Worm (Caenorhabditis elegans) whole organism, young adult: ENCODE measurements around the gene T26E4.3.
"Not testable (repeated sequence)": the region's sequence is repeated elsewhere in the genome, so short reads cannot be mapped to it uniquely, and the experiment has no call there.

ENCODE experiments used
- B0019.2 ChIP-seq: fragments of 200-800 bp; sonication (Bioruptor generic); conservative IDR thresholded peaks from 2 replicates; pipeline ENCODE4 v1.3.6; 2022; ENCODE audit warnings: missing genetic modification reagents, missing genetic modification characterization, missing compliant biosample characterization
- B0261.1 ChIP-seq: sonication (generic microtip); optimal IDR thresholded peaks from 2 replicates; lab custom pipeline; 2016; ENCODE audit warnings: mild to moderate bottlenecking, missing genetic modification characterization, moderate library complexity, missing compliant biosample characterization
- C06A6.2 ChIP-seq: fragments of 200-800 bp; sonication (Bioruptor generic); conservative IDR thresholded peaks from 2 replicates; pipeline ENCODE4 v1.3.6; 2022; ENCODE audit warnings: missing genetic modification characterization, missing compliant biosample characterization
- F10E7.11 ChIP-seq: sonication (generic microtip); optimal IDR thresholded peaks from 2 replicates; lab custom pipeline; 2017; ENCODE audit warnings: mild to moderate bottlenecking, missing genetic modification characterization, moderate library complexity, missing compliant biosample characterization
- F49E8.2 ChIP-seq: sonication (generic microtip); optimal IDR thresholded peaks from 3 replicates; lab custom pipeline; 2017; ENCODE audit warnings: missing genetic modification characterization, mild to moderate bottlenecking, missing compliant biosample characterization, antibody characterized with exemption, moderate library complexity; ENCODE audit not compliant: insufficient read depth
- F52B5.7 ChIP-seq: sonication (generic microtip); optimal IDR thresholded peaks from 2 replicates; lab custom pipeline; 2016; ENCODE audit warnings: mild to moderate bottlenecking, missing genetic modification characterization, missing compliant biosample characterization
- F55B11.4 ChIP-seq: sonication (generic microtip); optimal IDR thresholded peaks from 2 replicates; lab custom pipeline; 2016; ENCODE audit warnings: missing compliant biosample characterization, missing genetic modification characterization, borderline replicate concordance; ENCODE audit not compliant: insufficient read depth
- Y56A3A.18 ChIP-seq: fragments of 200-800 bp; sonication (Bioruptor generic); IDR thresholded peaks from 2 replicates; pipeline ENCODE4 v1.3.6; 2022; ENCODE audit warnings: missing genetic modification reagents, missing genetic modification characterization, missing compliant biosample characterization
- ama-1 ChIP-seq, 3 experiments: fragments of 150-350 bp in 1 of 3; sonication (generic microtip) in 2 of 3; optimal IDR thresholded peaks; 2 replicates each; lab custom pipeline; 2014 to 2018; ENCODE audit warnings: missing biosample characterization in 2 of 3, missing genetic modification characterization in 2 of 3, missing genetic modification reagents in 2 of 3
- aptf-2 ChIP-seq: fragments of 200-800 bp; sonication (Bioruptor generic); conservative IDR thresholded peaks from 2 replicates; pipeline ENCODE4 v1.3.6; 2022; ENCODE audit warnings: missing genetic modification reagents, missing genetic modification characterization, missing compliant biosample characterization
- attf-3 ChIP-seq: fragments of 200-800 bp; sonication (Bioruptor generic); conservative IDR thresholded peaks from 2 replicates; pipeline ENCODE4 v1.3.6; 2022; ENCODE audit warnings: missing genetic modification reagents, missing genetic modification characterization, missing compliant biosample characterization
- attf-5 ChIP-seq: fragments of 200-800 bp; sonication (Bioruptor generic); optimal IDR thresholded peaks from 2 replicates; lab custom pipeline; 2018; ENCODE audit warnings: mild to moderate bottlenecking, missing genetic modification characterization, missing compliant biosample characterization
- ceh-100 ChIP-seq: fragments of 200-800 bp; sonication (Bioruptor generic); IDR thresholded peaks from 2 replicates; pipeline ENCODE4 v1.3.6; 2022; ENCODE audit warnings: missing genetic modification reagents, missing genetic modification characterization, missing compliant biosample characterization
- egl-18 ChIP-seq: fragments of 200-800 bp; sonication (Bioruptor generic); IDR thresholded peaks from 2 replicates; pipeline ENCODE4 v1.3.6; 2022; ENCODE audit warnings: missing genetic modification reagents, missing genetic modification characterization, missing compliant biosample characterization
- egrh-3 ChIP-seq: fragments of 200-800 bp; sonication (Bioruptor generic); IDR thresholded peaks from 2 replicates; pipeline ENCODE4 v1.3.6; 2022; ENCODE audit warnings: missing genetic modification reagents, missing genetic modification characterization, missing compliant biosample characterization
- ekl-4 ChIP-seq: fragments of 200-800 bp; sonication (Bioruptor generic); IDR thresholded peaks from 2 replicates; pipeline ENCODE4 v1.3.6; 2022; ENCODE audit warnings: missing genetic modification reagents, missing genetic modification characterization, missing compliant biosample characterization
- hmg-1.2 ChIP-seq: fragments of 200-800 bp; sonication (Bioruptor generic); IDR thresholded peaks from 2 replicates; pipeline ENCODE4 v1.3.6; 2022; ENCODE audit warnings: missing genetic modification reagents, missing genetic modification characterization, missing compliant biosample characterization
- hrde-1 ChIP-seq: sonication (generic microtip); optimal IDR thresholded peaks from 2 replicates; lab custom pipeline; 2016; ENCODE audit warnings: missing genetic modification characterization, mild to moderate bottlenecking, missing compliant biosample characterization, moderate library complexity, missing genotype, missing genetic modification reagents, borderline replicate concordance
- hsf-1 ChIP-seq: fragments of 200-800 bp; sonication (Bioruptor generic); IDR thresholded peaks from 2 replicates; pipeline ENCODE4 v1.3.6; 2022; ENCODE audit warnings: missing genetic modification reagents, missing genetic modification characterization, missing compliant biosample characterization
- let-607 ChIP-seq, 2 experiments: fragments of 200-800 bp in 1 of 2; sonication (Bioruptor generic) in 1 of 2; sonication (generic microtip) in 1 of 2; optimal IDR thresholded peaks; 2 replicates each; lab custom pipeline; 2016 to 2018; ENCODE audit warnings: mild to moderate bottlenecking in 2 of 2, missing compliant biosample characterization in 2 of 2, missing genetic modification characterization in 2 of 2, moderate library complexity in 2 of 2, missing genotype in 1 of 2
- lin-40 ChIP-seq: sonication (generic microtip); optimal IDR thresholded peaks from 2 replicates; lab custom pipeline; 2016; ENCODE audit warnings: missing genetic modification characterization, mild to moderate bottlenecking, missing compliant biosample characterization, missing genotype, missing genetic modification reagents
- lin-54 ChIP-seq: fragments of 200-800 bp; sonication (Bioruptor generic); optimal IDR thresholded peaks from 2 replicates; lab custom pipeline; 2018; ENCODE audit warnings: mild to moderate bottlenecking, missing genetic modification characterization, missing compliant biosample characterization
- lir-1 ChIP-seq: fragments of 200-800 bp; sonication (Bioruptor generic); conservative IDR thresholded peaks from 2 replicates; pipeline ENCODE4 v1.3.6; 2022; ENCODE audit warnings: missing genetic modification reagents, missing genetic modification characterization, missing compliant biosample characterization
- madf-3 ChIP-seq: fragments of 200-800 bp; sonication (Bioruptor generic); IDR thresholded peaks from 2 replicates; pipeline ENCODE4 v1.3.6; 2022; ENCODE audit warnings: missing genetic modification reagents, missing genetic modification characterization, missing compliant biosample characterization
- madf-6 ChIP-seq: fragments of 200-800 bp; sonication (Bioruptor generic); IDR thresholded peaks from 2 replicates; pipeline ENCODE4 v1.3.6; 2022; ENCODE audit warnings: missing genetic modification reagents, missing genetic modification characterization, missing compliant biosample characterization
- nfya-1 ChIP-seq: sonication (generic microtip); optimal IDR thresholded peaks from 2 replicates; lab custom pipeline; 2017; ENCODE audit warnings: antibody characterized with exemption, missing compliant biosample characterization, missing genetic modification characterization, borderline replicate concordance; ENCODE audit not compliant: insufficient read depth
- nfya-2 ChIP-seq: fragments of 200-800 bp; sonication (Bioruptor generic); IDR thresholded peaks from 2 replicates; pipeline ENCODE4 v1.3.6; 2022; ENCODE audit warnings: missing genetic modification reagents, missing genetic modification characterization, missing compliant biosample characterization
- rcor-1 ChIP-seq: fragments of 200-800 bp; sonication (Bioruptor generic); IDR thresholded peaks from 2 replicates; pipeline ENCODE4 v1.3.6; 2022; ENCODE audit warnings: missing genetic modification reagents, missing genetic modification characterization, missing compliant biosample characterization
- sptf-2 ChIP-seq: fragments of 200-800 bp; sonication (Bioruptor generic); optimal IDR thresholded peaks from 2 replicates; lab custom pipeline; 2018; ENCODE audit warnings: mild to moderate bottlenecking, missing genetic modification characterization, missing compliant biosample characterization
- tbx-9 ChIP-seq: sonication (generic microtip); optimal IDR thresholded peaks from 2 replicates; lab custom pipeline; 2016; ENCODE audit warnings: borderline replicate concordance, missing genetic modification characterization, inconsistent platforms, missing compliant biosample characterization
- zfh-2 ChIP-seq: fragments of 200-800 bp; sonication (Bioruptor generic); conservative IDR thresholded peaks from 2 replicates; pipeline ENCODE4 v1.3.6; 2022; ENCODE audit warnings: missing genetic modification reagents, missing genetic modification characterization, missing compliant biosample characterization
- ztf-18 ChIP-seq: sonication (generic microtip); optimal IDR thresholded peaks from 2 replicates; lab custom pipeline; 2016; ENCODE audit warnings: missing genotype, mild to moderate bottlenecking, missing genetic modification characterization, missing compliant biosample characterization
- ztf-22 ChIP-seq: fragments of 200-800 bp; sonication (Bioruptor generic); optimal IDR thresholded peaks from 2 replicates; lab custom pipeline; 2018; ENCODE audit warnings: mild to moderate bottlenecking, missing genetic modification characterization, moderate library complexity, missing compliant biosample characterization
- ztf-28 ChIP-seq: fragments of 200-800 bp; sonication (Bioruptor generic); IDR thresholded peaks from 2 replicates; pipeline ENCODE4 v1.3.6; 2022; ENCODE audit warnings: missing genetic modification reagents, missing genetic modification characterization, missing compliant biosample characterization
- ztf-3 ChIP-seq: fragments of 200-800 bp; sonication (Bioruptor generic); optimal IDR thresholded peaks from 2 replicates; lab custom pipeline; 2018; ENCODE audit warnings: mild to moderate bottlenecking, missing genetic modification characterization, missing compliant biosample characterization

T26E4.3 gene

DNA sequence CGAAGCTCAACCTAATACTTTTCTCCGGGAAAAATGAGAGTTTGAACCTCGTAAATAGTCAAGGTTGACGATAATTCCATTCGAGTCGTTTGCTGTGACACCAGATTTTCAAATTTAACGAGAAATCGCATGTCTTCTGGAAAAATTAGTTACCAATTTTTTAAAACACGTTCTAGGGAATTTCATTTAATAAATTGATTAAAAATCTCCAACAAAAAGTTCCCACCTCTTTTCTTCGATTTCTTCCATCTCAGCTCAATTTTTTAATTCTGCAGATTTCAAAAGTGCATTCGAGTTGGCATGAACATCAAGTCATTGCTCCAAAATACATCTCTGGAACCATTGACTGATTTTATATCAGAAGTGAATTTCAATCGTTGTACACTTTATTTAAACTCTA lies 29.4 kb downstream of the T26E4.3 start, which contains the start of gene nhr-282:
nhr-282 (plus strand) TSS at position 301 of the 400 bp plus-strand sequence.
- TF ChIP-seq F49E8.2 (tag; lab: Kevin White, UChicago); B0261.1 (tag; lab: Kevin White, UChicago); C06A6.2 (GFP tag; lab: Robert Waterston, UW): not testable (repeated sequence)

DNA sequence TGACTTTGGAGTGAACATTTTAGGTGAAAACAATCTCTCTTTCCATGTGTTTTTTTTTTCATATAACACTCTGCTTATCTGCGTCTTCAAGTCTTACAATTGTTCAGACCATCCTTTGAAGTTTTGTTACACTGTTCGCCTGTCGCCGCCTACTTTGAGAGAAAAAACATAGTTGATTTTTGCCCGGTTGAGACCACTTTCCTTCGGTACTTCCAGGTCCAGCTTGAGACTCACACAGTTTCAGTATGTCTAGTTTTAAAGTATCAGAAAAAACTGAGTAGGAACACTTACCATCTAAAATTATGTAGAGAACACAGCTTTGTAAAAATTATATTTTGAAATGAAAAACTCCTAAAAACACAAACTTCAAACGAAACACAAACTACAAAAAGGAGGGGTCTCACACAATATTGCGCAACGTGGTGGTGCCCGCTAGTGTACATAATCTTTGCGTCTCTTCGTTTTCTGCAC lies 33.4 kb downstream of the T26E4.3 start, which contains the start of the genes fbxa-69 and F54B8.4:
fbxa-69 (minus strand) TSS at position 10 of the 471 bp plus-strand sequence.
F54B8.4 (plus strand) TSS at position 421 of the 471 bp plus-strand sequence.
- peak; percentile 24; the same call in 1 of the 2 replicates for TF ChIP-seq hmg-1.2
- no peak for TF ChIP-seq zfh-2 (GFP tag; lab: Robert Waterston, UW)
- TF ChIP-seq F10E7.11 (tag; lab: Kevin White, UChicago), result no peak
- TF ChIP-seq, all 124 proteins: peak for 1

DNA sequence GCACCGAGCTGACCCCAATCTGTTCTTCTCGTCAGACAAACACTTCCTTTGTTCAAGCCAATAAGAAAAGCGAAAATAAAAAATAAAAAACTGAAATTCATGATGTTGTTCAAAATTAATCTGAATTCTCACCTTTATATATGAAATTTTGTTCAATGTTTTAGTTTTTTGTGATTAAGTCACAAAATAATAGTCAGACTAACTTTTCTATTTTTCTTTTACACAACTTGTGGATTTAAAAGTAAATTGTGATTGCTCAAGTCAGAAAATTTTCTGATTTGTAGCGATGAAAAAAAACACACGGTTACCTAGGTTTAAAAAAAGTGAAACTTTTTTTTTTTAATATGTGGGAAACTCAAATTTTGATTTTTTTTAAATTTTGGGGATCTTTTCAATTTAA lies 35.2 kb downstream of the T26E4.3 start, which contains the start of gene abf-3:
abf-3 (minus strand) TSS at position 101 of the 400 bp plus-strand sequence.
- TF ChIP-seq ztf-18 (tag; lab: Kevin White, UChicago), result no peak
- TF ChIP-seq tbx-9, result no peak
- no peak for TF ChIP-seq egrh-3 (GFP tag; lab: Robert Waterston, UW)
- TF ChIP-seq hsf-1 (GFP tag; lab: Robert Waterston, UW), result no peak
- TF ChIP-seq egl-18 (GFP tag; lab: Robert Waterston, UW), result no peak
- TF ChIP-seq attf-3 (GFP tag; lab: Robert Waterston, UW), result no peak
- TF ChIP-seq F55B11.4 (tag; lab: Kevin White, UChicago), result no peak
- TF ChIP-seq B0019.2, result no peak
- no peak for TF ChIP-seq sptf-2 (GFP tag; lab: Kevin White, UChicago)
- TF ChIP-seq ztf-28 (GFP tag; lab: Robert Waterston, UW), result no peak
- TF ChIP-seq F49E8.2 (tag; lab: Kevin White, UChicago), result no peak
- no peak for TF ChIP-seq ama-1 (optimal IDR thresholded peaks at IDR 0.05; lab: Kevin White, UChicago)
- TF ChIP-seq ama-1 (GFP tag; optimal IDR thresholded peaks at IDR 0.05; lab: Kevin White, UChicago), result no peak
- TF ChIP-seq ekl-4, result no peak
- TF ChIP-seq lin-40 (tag; lab: Kevin White, UChicago), result no peak
- no peak for TF ChIP-seq attf-5 (GFP tag; lab: Kevin White, UChicago)
- TF ChIP-seq madf-6 (GFP tag; lab: Robert Waterston, UW), result no peak
- no peak for TF ChIP-seq aptf-2 (GFP tag; lab: Robert Waterston, UW)
- TF ChIP-seq F10E7.11 (tag; lab: Kevin White, UChicago), result no peak
- no peak for TF ChIP-seq lin-54 (GFP tag; lab: Kevin White, UChicago)

DNA sequence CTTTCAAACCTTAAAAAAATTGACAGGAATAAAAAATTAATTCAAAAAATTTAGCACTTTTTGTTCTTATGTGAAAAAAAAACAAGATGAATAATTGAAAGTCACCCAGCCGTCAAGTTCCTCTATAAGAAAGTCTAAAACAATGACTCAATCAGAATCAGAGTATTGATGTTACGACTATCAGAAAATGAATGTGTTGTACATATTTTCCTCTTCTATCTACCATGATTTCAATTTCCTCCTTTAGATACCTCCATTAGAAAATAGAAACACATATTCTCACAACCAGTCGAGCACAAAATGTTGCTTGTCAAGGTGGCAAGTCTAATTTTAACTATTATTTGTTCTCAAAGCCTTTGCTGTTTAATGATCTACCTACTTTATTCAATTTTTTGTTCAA lies 37.4 kb downstream of the T26E4.3 start, which contains the start of gene srbc-48:
srbc-48 (plus strand) TSS at position 301 of the 400 bp plus-strand sequence.
- TF ChIP-seq madf-3 (GFP tag; lab: Robert Waterston, UW), result no peak
- TF ChIP-seq F55B11.4 (tag; lab: Kevin White, UChicago), result no peak
- TF ChIP-seq hrde-1 (tag; lab: Kevin White, UChicago), result no peak
- TF ChIP-seq Y56A3A.18 (GFP tag; lab: Robert Waterston, UW), result no peak
- TF ChIP-seq attf-5 (GFP tag; lab: Kevin White, UChicago), result no peak
- TF ChIP-seq madf-6 (GFP tag; lab: Robert Waterston, UW), result no peak
- no peak for TF ChIP-seq rcor-1 (GFP tag; lab: Robert Waterston, UW)
- TF ChIP-seq let-607 (tag; optimal IDR thresholded peaks at IDR 0.05; lab: Kevin White, UChicago), result no peak
- TF ChIP-seq F52B5.7 (tag; lab: Kevin White, UChicago), result no peak
- no peak for TF ChIP-seq attf-3 (GFP tag; lab: Robert Waterston, UW)
- TF ChIP-seq ztf-3, result no peak
- TF ChIP-seq lir-1 (GFP tag; lab: Robert Waterston, UW), result no peak
- TF ChIP-seq egl-18 (GFP tag; lab: Robert Waterston, UW), result no peak
- TF ChIP-seq egrh-3 (GFP tag; lab: Robert Waterston, UW), result no peak
- TF ChIP-seq zfh-2 (GFP tag; lab: Robert Waterston, UW), result no peak
- TF ChIP-seq nfya-1 (tag; lab: Kevin White, UChicago), result no peak
- no peak for TF ChIP-seq nfya-2 (GFP tag; lab: Robert Waterston, UW)
- no peak for TF ChIP-seq ztf-22 (GFP tag; lab: Kevin White, UChicago)
- no peak for TF ChIP-seq ceh-100 (GFP tag; lab: Robert Waterston, UW)
- TF ChIP-seq, all 124 proteins: peak for 0
